Fruit fly (Drosophila melanogaster) whole organism, wandering third instar larva: ENCODE data around the gene CG1113.

Source experiments
- Abd-B ChIP-seq: fragments of >200 bp; optimal IDR thresholded peaks from 2 replicates; lab custom pipeline; 2017; ENCODE audit warnings: missing biosample characterization, missing genetic modification characterization
- CG32264 ChIP-seq: fragments of 200-800 bp; sonication (Bioruptor generic); optimal IDR thresholded peaks from 2 replicates; lab custom pipeline; 2016; ENCODE audit warnings: missing biosample characterization, missing genetic modification characterization
- CG9705 ChIP-seq: fragments of 200-800 bp; sonication (Bioruptor generic); optimal IDR thresholded peaks from 2 replicates; lab custom pipeline; 2018; ENCODE audit warnings: missing biosample characterization, mild to moderate bottlenecking, missing genetic modification characterization
- CrebA ChIP-seq: fragments of 200-800 bp; sonication (Bioruptor generic); optimal IDR thresholded peaks from 2 replicates; lab custom pipeline; 2016; ENCODE audit warnings: missing biosample characterization, mild to moderate bottlenecking, missing genetic modification characterization, borderline replicate concordance
- Dfd ChIP-seq: fragments of >200 bp; optimal IDR thresholded peaks from 2 replicates; lab custom pipeline; 2017; ENCODE audit warnings: missing biosample characterization, missing genetic modification characterization
- Dif ChIP-seq: fragments of 200-275, 200-300 bp; sonication (Bioruptor generic); optimal IDR thresholded peaks from 2 replicates; lab custom pipeline; 2018; ENCODE audit warnings: missing biosample characterization, missing genetic modification characterization; ENCODE audit not compliant: partially characterized antibody
- GATAd ChIP-seq: sonication (Bioruptor generic); optimal IDR thresholded peaks from 2 replicates; lab custom pipeline; 2016; ENCODE audit warnings: missing biosample characterization, missing genetic modification characterization
- HLH106 ChIP-seq: fragments of 200-800 bp; optimal IDR thresholded peaks from 3 replicates; lab custom pipeline; 2019; ENCODE audit warnings: missing biosample characterization, mild to moderate bottlenecking, missing genetic modification characterization, moderate library complexity
- Hnf4 ChIP-seq: fragments of 200-800 bp; sonication (Bioruptor generic); optimal IDR thresholded peaks from 2 replicates; lab custom pipeline; 2016; ENCODE audit warnings: missing biosample characterization, mild to moderate bottlenecking, missing genetic modification characterization
- Hr78 ChIP-seq: fragments of >200 bp; optimal IDR thresholded peaks from 2 replicates; lab custom pipeline; 2017; ENCODE audit warnings: missing biosample characterization, missing genetic modification characterization
- Hr83 ChIP-seq: fragments of 200-300 bp; sonication (Bioruptor generic); optimal IDR thresholded peaks from 2 replicates; lab custom pipeline; 2016; ENCODE audit warnings: missing biosample characterization, mild to moderate bottlenecking, missing genetic modification characterization, moderate library complexity; ENCODE audit not compliant: poor library complexity, severe bottlenecking
- Jra ChIP-seq: sonication (Bioruptor generic); optimal IDR thresholded peaks from 2 replicates; lab custom pipeline; 2016; ENCODE audit warnings: missing biosample characterization, missing genetic modification characterization
- Mio ChIP-seq: sonication (Bioruptor generic); optimal IDR thresholded peaks from 2 replicates; lab custom pipeline; 2016; ENCODE audit warnings: missing biosample characterization, missing genetic modification characterization
- Myc ChIP-seq: fragments of >200 bp; optimal IDR thresholded peaks from 2 replicates; lab custom pipeline; 2017
- N ChIP-seq: fragments of >200 bp; optimal IDR thresholded peaks from 2 replicates; lab custom pipeline; 2018; ENCODE audit warnings: missing biosample characterization, missing external identifiers, missing genetic modification characterization
- OdsH ChIP-seq: fragments of 200-800 bp; sonication (Bioruptor generic); optimal IDR thresholded peaks from 2 replicates; lab custom pipeline; 2016; ENCODE audit warnings: missing biosample characterization, mild to moderate bottlenecking, missing genetic modification characterization
- Rel ChIP-seq, 2 experiments: fragments of 200-800 bp; sonication (Bioruptor generic) in 1 of 2; optimal IDR thresholded peaks; 2 replicates in 1 of 2; 3 replicates in 1 of 2; lab custom pipeline; 2016 to 2019; ENCODE audit warnings: mild to moderate bottlenecking in 2 of 2, missing biosample characterization in 2 of 2, missing genetic modification characterization in 2 of 2, moderate library complexity in 1 of 2
- Sp1 ChIP-seq: fragments of 200-800 bp; sonication (Bioruptor generic); optimal IDR thresholded peaks from 3 replicates; lab custom pipeline; 2019; ENCODE audit warnings: missing biosample characterization, mild to moderate bottlenecking, missing genetic modification characterization, moderate library complexity
- Vsx2 ChIP-seq: fragments of 200-300, 225-300 bp; sonication (Bioruptor generic); optimal IDR thresholded peaks from 2 replicates; lab custom pipeline; 2018; ENCODE audit warnings: missing biosample characterization, missing genetic modification characterization; ENCODE audit not compliant: partially characterized antibody
- br ChIP-seq: fragments of 200-800 bp; sonication (Bioruptor generic); optimal IDR thresholded peaks from 2 replicates; lab custom pipeline; 2016; ENCODE audit warnings: missing biosample characterization, missing genetic modification characterization
- brk ChIP-seq: fragments of 200-800 bp; sonication (Bioruptor generic); optimal IDR thresholded peaks from 2 replicates; lab custom pipeline; 2016; ENCODE audit warnings: missing biosample characterization, mild to moderate bottlenecking, missing genetic modification characterization
- dl ChIP-seq, 2 experiments: fragments of 175-275, 200-275 bp in 1 of 2; fragments of 200-275 bp in 1 of 2; sonication (Bioruptor generic); optimal IDR thresholded peaks; lab custom pipeline; 2018; ENCODE audit warnings: mild to moderate bottlenecking in 2 of 2, missing biosample characterization in 2 of 2, missing genetic modification characterization in 2 of 2, moderate library complexity in 2 of 2; ENCODE audit not compliant: partially characterized antibody in 2 of 2, insufficient read depth in 1 of 2
- dmrt93B ChIP-seq: fragments of 200-800 bp; sonication (Bioruptor generic); optimal IDR thresholded peaks from 2 replicates; lab custom pipeline; 2018; ENCODE audit warnings: missing biosample characterization, mild to moderate bottlenecking, missing genetic modification characterization
- dsf ChIP-seq: sonication (Bioruptor generic); optimal IDR thresholded peaks from 2 replicates; lab custom pipeline; 2016; ENCODE audit warnings: missing biosample characterization, missing genetic modification characterization, borderline replicate concordance
- ey ChIP-seq: fragments of 200-800 bp; sonication (Bioruptor generic); optimal IDR thresholded peaks from 2 replicates; lab custom pipeline; 2016; ENCODE audit warnings: missing biosample characterization, missing genetic modification characterization
- foxo ChIP-seq, 2 experiments: fragments of 200-800 bp; sonication (Bioruptor generic); optimal IDR thresholded peaks; 2 replicates in 1 of 2; 3 replicates in 1 of 2; lab custom pipeline; 2016 to 2017; ENCODE audit warnings: missing biosample characterization in 2 of 2, missing genetic modification characterization in 2 of 2
- fru ChIP-seq: fragments of 200-800 bp; sonication (Bioruptor generic); optimal IDR thresholded peaks from 3 replicates; lab custom pipeline; 2016; ENCODE audit warnings: missing biosample characterization, mild to moderate bottlenecking, missing genetic modification characterization
- h ChIP-seq: fragments of 200-800 bp; sonication (Bioruptor generic); optimal IDR thresholded peaks from 3 replicates; lab custom pipeline; 2016; ENCODE audit warnings: missing biosample characterization, mild to moderate bottlenecking, missing genetic modification characterization
- jim ChIP-seq: fragments of 175-275, 200-325 bp; sonication (Bioruptor generic); optimal IDR thresholded peaks from 2 replicates; lab custom pipeline; 2016; ENCODE audit warnings: missing biosample characterization, mild to moderate bottlenecking, missing genetic modification characterization
- lola ChIP-seq: fragments of >200 bp; optimal IDR thresholded peaks from 2 replicates; lab custom pipeline; 2017; ENCODE audit warnings: missing biosample characterization, missing genetic modification characterization
- pan ChIP-seq: fragments of >200 bp; optimal IDR thresholded peaks from 2 replicates; lab custom pipeline; 2017
- psq ChIP-seq: fragments of 200-800 bp; sonication (Bioruptor generic); optimal IDR thresholded peaks from 3 replicates; lab custom pipeline; 2017; ENCODE audit warnings: missing biosample characterization, mild to moderate bottlenecking, missing genetic modification characterization, moderate library complexity
- rgr ChIP-seq: fragments of 200-800 bp; sonication (Bioruptor generic); optimal IDR thresholded peaks from 3 replicates; lab custom pipeline; 2016; ENCODE audit warnings: missing biosample characterization, mild to moderate bottlenecking, missing genetic modification characterization
- sage ChIP-seq: fragments of 200-800 bp; sonication (Bioruptor generic); optimal IDR thresholded peaks from 2 replicates; lab custom pipeline; 2016; ENCODE audit warnings: missing biosample characterization, mild to moderate bottlenecking, missing genetic modification characterization
- sv ChIP-seq: fragments of 200-800 bp; sonication (Bioruptor generic); optimal IDR thresholded peaks from 3 replicates; lab custom pipeline; 2016; ENCODE audit warnings: missing biosample characterization, missing genetic modification characterization
- tai ChIP-seq: sonication (Bioruptor generic); optimal IDR thresholded peaks from 2 replicates; lab custom pipeline; 2016; ENCODE audit warnings: missing biosample characterization, missing genetic modification characterization
- usp ChIP-seq: fragments of >200 bp; optimal IDR thresholded peaks from 2 replicates; lab custom pipeline; 2017; ENCODE audit warnings: missing biosample characterization, missing genetic modification characterization
- woc ChIP-seq: sonication (Bioruptor generic); optimal IDR thresholded peaks from 2 replicates; lab custom pipeline; 2016; ENCODE audit warnings: missing biosample characterization, mild to moderate bottlenecking, missing genetic modification characterization

Gene CG1113

DNA sequence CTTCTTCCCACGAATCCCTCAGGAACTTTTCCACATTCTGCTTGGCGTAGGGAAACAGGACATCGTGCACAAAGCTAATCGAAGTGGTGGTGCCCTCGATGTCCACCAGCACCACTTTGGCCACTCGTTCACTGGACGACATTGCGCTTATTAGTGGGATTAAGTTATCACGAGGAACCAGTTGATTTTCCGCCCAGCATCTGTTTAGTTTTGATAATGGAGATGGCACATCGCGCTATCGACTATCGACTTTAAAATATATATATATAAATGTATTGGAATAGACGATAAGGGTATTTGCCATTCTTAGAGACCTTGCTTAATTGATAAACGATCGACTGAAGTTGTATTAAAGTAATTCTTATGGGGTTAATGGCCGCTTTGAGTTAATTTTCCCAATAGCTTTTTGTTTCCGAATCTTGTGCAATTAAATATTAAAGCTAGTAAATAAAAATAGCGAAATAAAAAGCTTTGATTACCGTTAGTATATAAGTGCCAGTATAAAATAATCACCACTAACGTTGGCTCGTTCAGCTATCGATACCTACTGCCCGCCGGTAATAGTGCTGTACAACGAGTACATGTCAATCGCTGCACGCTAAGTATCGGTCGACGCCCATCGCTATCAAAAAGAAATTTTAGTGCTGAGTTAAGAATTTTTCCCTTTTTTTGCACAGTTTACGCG lies 3.7 kb downstream of the CG1113 start, which contains the start of the genes Enoph and Hph:
Gene Enoph, minus strand, starts transcription at position 220 of the 685 bp plus-strand sequence.
Gene Hph, plus strand, starts transcription at position 576 of the 685 bp plus-strand sequence.
- TF ChIP-seq Vsx2 (GFP tag; lab: Kevin White, UChicago) (no peak), Abd-B (GFP tag; lab: Kevin White, UChicago) (no peak), CG9705 (GFP tag; lab: Kevin White, UChicago) (peak; percentile 31), Mio (GFP tag; lab: Kevin White, UChicago) (no peak), br (GFP tag; lab: Kevin White, UChicago) (peak; percentile 72), HLH106 (tag; lab: Kevin White, UChicago) (peak; percentile 80), Hr83 (GFP tag; lab: Kevin White, UChicago) (peak; percentile 58), dsf (peak; percentile 68), fru (GFP tag; lab: Kevin White, UChicago) (peak; percentile 73), Hnf4 (GFP tag; lab: Kevin White, UChicago) (peak; percentile 83), Hr78 (GFP tag; lab: Kevin White, UChicago) (no peak), Dfd (GFP tag; lab: Kevin White, UChicago) (no peak), N (GFP tag; lab: Kevin White, UChicago) (peak; percentile 34), Sp1 (peak; percentile 71), foxo (GFP tag; optimal IDR thresholded peaks at IDR 0.05; lab: Kevin White, UChicago) (peak in 1 of 2 experiments; percentile 76), Myc (peak; percentile 26), Jra (GFP tag; lab: Kevin White, UChicago) (peak; percentile 89), tai (GFP tag; lab: Kevin White, UChicago) (peak; percentile 88), Rel (GFP tag; optimal IDR thresholded peaks at IDR 0.05; lab: Kevin White, UChicago) (peak; percentile 20), Rel (tag; optimal IDR thresholded peaks at IDR 0.05; lab: Kevin White, UChicago) (peak; percentile 17), psq (GFP tag; lab: Kevin White, UChicago) (peak; percentile 68), dmrt93B (GFP tag; lab: Kevin White, UChicago) (peak; percentile 60), h (GFP tag; lab: Kevin White, UChicago) (peak; percentile 76), CG32264 (GFP tag; lab: Kevin White, UChicago) (peak; percentile 33), sage (GFP tag; lab: Kevin White, UChicago) (peak; percentile 33), CrebA (no peak), lola (no peak), woc (GFP tag; lab: Kevin White, UChicago) (peak; percentile 73), dl (GFP tag; optimal IDR thresholded peaks at IDR 0.05; lab: Kevin White, UChicago; ENCODE audit: insufficient read depth in 1 of 2, partially characterized antibody in 2 of 2) (no peak), sv (GFP tag; lab: Kevin White, UChicago) (peak; percentile 46), rgr (GFP tag; lab: Kevin White, UChicago) (peak; percentile 72), jim (GFP tag; lab: Kevin White, UChicago) (no peak), ey (GFP tag; lab: Kevin White, UChicago) (peak; percentile 56), usp (GFP tag; lab: Kevin White, UChicago) (no peak), brk (GFP tag; lab: Kevin White, UChicago) (no peak), OdsH (GFP tag; lab: Kevin White, UChicago) (peak; percentile 64), Dif (no peak), pan (no peak), GATAd (peak; percentile 26)

- TF ChIP-seq Abd-B (GFP tag; lab: Kevin White, UChicago) (no peak), br (GFP tag; lab: Kevin White, UChicago) (no peak), usp (GFP tag; lab: Kevin White, UChicago) (no peak), GATAd (no peak), N (GFP tag; lab: Kevin White, UChicago) (no peak), dl (GFP tag; optimal IDR thresholded peaks at IDR 0.05; lab: Kevin White, UChicago; ENCODE audit: insufficient read depth in 1 of 2, partially characterized antibody in 2 of 2) (no peak), Dfd (GFP tag; lab: Kevin White, UChicago) (no peak), Dif (no peak), rgr (GFP tag; lab: Kevin White, UChicago) (no peak), dsf (no peak)
Observed at dm6 chr3R:5257147-5257487, 4.2 kb downstream of the CG1113 start.
